Worm (Caenorhabditis elegans): Measurements from ENCODE around the gene nap-1.
A peak's percentile ranks its signal among the peaks of the same experiment; 100 is the strongest.

Gene nap-1

ce11 chrIV:8379683-8380082 lies 564 bp upstream of the nap-1 start, which contains the start of gene praf-3:
Gene praf-3 (plus strand): TSS chrIV:8379983.
- TF ChIP-seq nhr-237 (tag; optimal IDR thresholded peaks at IDR 0.05) (no peak), unc-98 (GFP tag; IDR thresholded peaks at IDR 0.05) (no peak), tbx-2 (tag; optimal IDR thresholded peaks at IDR 0.05) (no peak), ztf-4 (tag; optimal IDR thresholded peaks at IDR 0.05) (no peak), mef-2 (tag; optimal IDR thresholded peaks at IDR 0.05) (no peak), lin-39 (tag; optimal IDR thresholded peaks at IDR 0.05) (no peak), rnt-1 (tag; optimal IDR thresholded peaks at IDR 0.05) (no peak), pag-3 (tag; optimal IDR thresholded peaks at IDR 0.05; ENCODE audit: borderline replicate concordance, insufficient read depth) (no peak), C16A3.4 (tag; optimal IDR thresholded peaks at IDR 0.05) (no peak), ceh-82 (tag; optimal IDR thresholded peaks at IDR 0.05) (no peak), C04F5.9 (tag; optimal IDR thresholded peaks at IDR 0.05) (no peak), efl-3 (GFP tag; optimal IDR thresholded peaks at IDR 0.05) (no peak), egl-13 (tag; optimal IDR thresholded peaks at IDR 0.05) (no peak), unc-62 (GFP tag; optimal IDR thresholded peaks at IDR 0.05) (no peak), egl-27 (tag; optimal IDR thresholded peaks at IDR 0.05) (no peak), sup-37 (GFP tag; optimal IDR thresholded peaks at IDR 0.05) (no peak), unc-86 (tag; optimal IDR thresholded peaks at IDR 0.05) (no peak), nhr-28 (tag; optimal IDR thresholded peaks at IDR 0.05) (no peak), snu-23 (GFP tag; optimal IDR thresholded peaks at IDR 0.05) (no peak), ets-5 (GFP tag; IDR thresholded peaks at IDR 0.05) (no peak)

ce11 chrIV:8378280-8378679 lies 839 bp downstream of the nap-1 start:
- no peak for TF ChIP-seq tlp-1 (tag; optimal IDR thresholded peaks at IDR 0.05)

- TF ChIP-seq ztf-11 (tag; optimal IDR thresholded peaks at IDR 0.05) = no peak
- no peak for TF ChIP-seq ceh-63 (GFP tag; optimal IDR thresholded peaks at IDR 0.05)
- peak; percentile 43 for TF ChIP-seq aly-2 (tag; optimal IDR thresholded peaks at IDR 0.05)
- no peak for TF ChIP-seq ama-1 (optimal IDR thresholded peaks at IDR 0.05)
- no peak for TF ChIP-seq pqm-1 (tag; optimal IDR thresholded peaks at IDR 0.05)
- TF ChIP-seq mef-2 (tag; optimal IDR thresholded peaks at IDR 0.05) = no peak
- TF ChIP-seq grh-1 (GFP tag; IDR thresholded peaks at IDR 0.05) = 0 out of 2 replicates have a peak, but pooled peaks have one; percentile 11
Observed at ce11 chrIV:8377501-8377900, 1.6 kb downstream of the nap-1 start, which contains the start of gene D2096.7. Gene D2096.7 (minus strand): TSS chrIV:8377630.

DNA sequence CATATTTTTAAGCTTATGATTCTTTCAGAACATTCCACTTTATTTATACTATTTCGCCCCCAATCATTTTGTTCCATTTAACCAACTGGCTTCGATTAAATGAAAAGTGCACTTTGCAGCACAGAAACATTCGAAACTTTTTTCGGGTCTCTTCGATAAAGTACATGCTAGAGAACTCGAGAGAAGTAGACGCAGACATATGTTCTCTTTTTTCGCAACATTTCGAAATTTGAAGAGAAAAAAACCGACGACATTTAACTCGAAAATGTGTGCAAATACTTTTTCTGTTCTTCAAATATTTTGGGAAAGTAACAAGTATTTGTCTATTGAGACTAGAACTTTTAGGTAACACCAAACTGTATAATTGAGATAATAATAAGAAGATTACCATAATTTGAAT lies 2.2 kb downstream of the nap-1 start:
- TF ChIP-seq nhr-11 (tag; optimal IDR thresholded peaks at IDR 0.05) = no peak
- TF ChIP-seq lin-35 (GFP tag; optimal IDR thresholded peaks at IDR 0.05) = peak in 1 of 2 experiments; percentile 16
- no peak for TF ChIP-seq jun-1 (tag; optimal IDR thresholded peaks at IDR 0.05)
- no peak for TF ChIP-seq unc-130 (tag; optimal IDR thresholded peaks at IDR 0.05)
- no peak for TF ChIP-seq elt-2 (tag; optimal IDR thresholded peaks at IDR 0.05)
- TF ChIP-seq efl-1 (optimal IDR thresholded peaks at IDR 0.05) = peak in 1 of 2 experiments; percentile 27
- no peak for TF ChIP-seq efl-1 (GFP tag; optimal IDR thresholded peaks at IDR 0.05 in 1 of 2)
- no peak for TF ChIP-seq C34B4.2 (tag; optimal IDR thresholded peaks at IDR 0.05)
- TF ChIP-seq dpl-1 (GFP tag; optimal IDR thresholded peaks at IDR 0.05) = no peak
- peak; percentile 36 for TF ChIP-seq mep-1 (tag; optimal IDR thresholded peaks at IDR 0.05)
- TF ChIP-seq lin-14 (GFP tag; optimal IDR thresholded peaks at IDR 0.05) = peak; percentile 46
- no peak for TF ChIP-seq hpl-2 (GFP tag; optimal IDR thresholded peaks at IDR 0.05)
- TF ChIP-seq irx-1 (tag; optimal IDR thresholded peaks at IDR 0.05) = no peak
- no peak for TF ChIP-seq sox-4 (tag; optimal IDR thresholded peaks at IDR 0.05)
- TF ChIP-seq nhr-77 (tag; optimal IDR thresholded peaks at IDR 0.05) = peak; percentile 38
- TF ChIP-seq lsy-2 (tag; optimal IDR thresholded peaks at IDR 0.05) = peak in 1 of 2 experiments; percentile 32
- TF ChIP-seq skn-1 (tag; optimal IDR thresholded peaks at IDR 0.05) = peak; percentile 72
- TF ChIP-seq mab-9 (GFP tag; IDR thresholded peaks at IDR 0.05) = no peak
- TF ChIP-seq ama-1 (optimal IDR thresholded peaks at IDR 0.05) = no peak
- no peak for TF ChIP-seq zip-4 (GFP tag; optimal IDR thresholded peaks at IDR 0.05)
- peak; percentile 9 for TF ChIP-seq nhr-71 (tag; optimal IDR thresholded peaks at IDR 0.05)
- peak in 2 of 3 experiments; percentile 2 to 38 for TF ChIP-seq ceh-82 (tag; optimal IDR thresholded peaks at IDR 0.05)
- TF ChIP-seq dsc-1 (tag; optimal IDR thresholded peaks at IDR 0.05) = peak; percentile 58
- TF ChIP-seq unc-86 (tag; optimal IDR thresholded peaks at IDR 0.05) = no peak
- no peak for TF ChIP-seq lin-39 (tag; optimal IDR thresholded peaks at IDR 0.05)
- peak; percentile 12 for TF ChIP-seq rnt-1 (tag; optimal IDR thresholded peaks at IDR 0.05)
